Worm (Caenorhabditis elegans) whole organism, midembryonic: ENCODE results near the gene popl-1.

Experiments used
- T22C8.4 ChIP-seq: fragments of 200-800 bp; sonication (Bioruptor generic); IDR thresholded peaks from 2 replicates; pipeline ENCODE4 v1.3.6; 2022; ENCODE audit warnings: missing genetic modification characterization, missing compliant biosample characterization
- cog-1 ChIP-seq: sonication (generic microtip); optimal IDR thresholded peaks from 2 replicates; lab custom pipeline; 2016; ENCODE audit warnings: missing genetic modification characterization, missing compliant biosample characterization
- flt-1 ChIP-seq: fragments of 200-800 bp; sonication (Bioruptor generic); IDR thresholded peaks from 2 replicates; pipeline ENCODE4 v1.3.6; 2022; ENCODE audit warnings: missing genetic modification characterization, missing compliant biosample characterization
- klf-2 ChIP-seq: fragments of 200-800 bp; sonication (Bioruptor generic); conservative IDR thresholded peaks from 2 replicates; pipeline ENCODE4 v1.3.6; 2022; ENCODE audit warnings: missing genetic modification reagents, missing genetic modification characterization, missing compliant biosample characterization
- med-1 ChIP-seq: sonication (generic microtip); optimal IDR thresholded peaks from 2 replicates; lab custom pipeline; 2017; ENCODE audit warnings: missing genetic modification characterization, mild to moderate bottlenecking, missing compliant biosample characterization, antibody characterized with exemption, missing genetic modification reagents; ENCODE audit not compliant: insufficient read depth
- ref-1 ChIP-seq: fragments of 200-800 bp; sonication (Bioruptor generic); conservative IDR thresholded peaks from 2 replicates; pipeline ENCODE4 v1.3.6; 2022; ENCODE audit warnings: missing genetic modification reagents, missing genetic modification characterization, missing compliant biosample characterization
- tab-1 ChIP-seq: fragments of 200-800 bp; sonication (Bioruptor generic); IDR thresholded peaks from 2 replicates; pipeline ENCODE4 v1.3.6; 2022; ENCODE audit warnings: missing genetic modification characterization, missing compliant biosample characterization
- ztf-23 ChIP-seq: fragments of 200-800 bp; sonication (Bioruptor generic); IDR thresholded peaks from 2 replicates; pipeline ENCODE4 v1.3.6; 2022; ENCODE audit warnings: missing genetic modification reagents, missing genetic modification characterization, missing compliant biosample characterization
- ztf-29 ChIP-seq: fragments of 200-800 bp; sonication (Bioruptor generic); IDR thresholded peaks from 2 replicates; pipeline ENCODE4 v1.3.6; 2022; ENCODE audit warnings: missing genetic modification reagents, missing genetic modification characterization, missing compliant biosample characterization

The popl-1 gene

DNA sequence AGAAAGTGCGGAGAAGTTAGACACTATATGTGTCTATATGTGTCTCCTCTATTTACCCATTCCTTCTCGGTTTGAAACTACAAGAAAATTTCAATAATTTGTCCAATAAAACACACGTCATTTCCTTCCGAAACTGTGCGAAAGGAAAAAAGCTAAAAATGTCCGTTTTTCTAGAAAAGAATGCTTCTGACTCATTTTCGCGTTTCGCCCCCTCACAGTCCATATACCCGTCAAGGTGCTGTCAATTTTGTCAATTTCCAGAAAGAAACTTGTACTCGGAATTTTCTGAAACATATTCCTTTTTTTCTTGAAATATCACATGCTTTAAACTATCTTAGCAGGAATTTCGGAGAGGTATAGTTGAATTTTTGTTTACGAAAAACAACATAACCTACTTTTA, 27.9 kb downstream of the popl-1 start:
- TF ChIP-seq T22C8.4 (GFP tag; lab: Robert Waterston, UW), result no peak
- TF ChIP-seq med-1, result no peak

ce11 chrIII:6402346-6402745, 28.4 kb downstream of the popl-1 start:
- TF ChIP-seq klf-2 (GFP tag; lab: Robert Waterston, UW) (no peak), tab-1 (GFP tag; lab: Robert Waterston, UW) (no peak), flt-1 (GFP tag; lab: Robert Waterston, UW) (no peak), med-1 (no peak), ref-1 (no peak), ztf-29 (GFP tag; lab: Robert Waterston, UW) (no peak), ztf-23 (GFP tag; lab: Robert Waterston, UW) (no peak), T22C8.4 (GFP tag; lab: Robert Waterston, UW) (no peak), cog-1 (tag; lab: Kevin White, UChicago) (no peak)

- TF ChIP-seq tab-1 (GFP tag; lab: Robert Waterston, UW) (no peak), ztf-23 (GFP tag; lab: Robert Waterston, UW) (no peak)
These were observed 31.3 kb downstream of the popl-1 start for ce11 chrIII:6399424-6399823.

DNA sequence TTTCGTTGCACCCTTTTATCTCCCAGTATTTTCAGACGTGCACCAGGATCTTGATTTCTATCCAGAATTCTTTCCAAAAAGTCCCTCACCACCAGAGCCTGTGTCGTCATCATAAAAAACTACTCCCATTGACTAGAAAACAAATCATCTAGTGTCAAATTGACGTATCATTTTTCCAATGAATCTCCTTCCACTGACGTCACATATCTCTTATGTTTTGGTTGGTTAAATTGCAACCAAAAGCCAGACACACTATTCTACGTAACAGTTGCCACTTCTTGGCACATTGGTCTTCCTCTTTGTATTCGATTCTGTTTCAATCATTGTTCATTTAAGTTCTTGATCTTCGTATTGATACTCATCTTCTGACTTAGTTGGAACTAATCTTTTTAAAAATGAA, 32.6 kb downstream of the popl-1 start:
- no peak for TF ChIP-seq cog-1 (tag; lab: Kevin White, UChicago)
- no peak for TF ChIP-seq ref-1
- TF ChIP-seq med-1, result no peak
- TF ChIP-seq tab-1 (GFP tag; lab: Robert Waterston, UW), result no peak
- TF ChIP-seq klf-2 (GFP tag; lab: Robert Waterston, UW), result no peak
- TF ChIP-seq ztf-29 (GFP tag; lab: Robert Waterston, UW), result no peak
- TF ChIP-seq T22C8.4 (GFP tag; lab: Robert Waterston, UW), result no peak
- no peak for TF ChIP-seq ztf-23 (GFP tag; lab: Robert Waterston, UW)
- TF ChIP-seq flt-1 (GFP tag; lab: Robert Waterston, UW), result no peak

ce11 chrIII:6396381-6396780, 34.4 kb downstream of the popl-1 start:
- TF ChIP-seq ztf-29 (GFP tag; lab: Robert Waterston, UW) (no peak), cog-1 (tag; lab: Kevin White, UChicago) (no peak), tab-1 (GFP tag; lab: Robert Waterston, UW) (no peak), klf-2 (GFP tag; lab: Robert Waterston, UW) (no peak), ztf-23 (GFP tag; lab: Robert Waterston, UW) (no peak), T22C8.4 (GFP tag; lab: Robert Waterston, UW) (no peak), flt-1 (GFP tag; lab: Robert Waterston, UW) (no peak), med-1 (no peak), ref-1 (no peak)

DNA sequence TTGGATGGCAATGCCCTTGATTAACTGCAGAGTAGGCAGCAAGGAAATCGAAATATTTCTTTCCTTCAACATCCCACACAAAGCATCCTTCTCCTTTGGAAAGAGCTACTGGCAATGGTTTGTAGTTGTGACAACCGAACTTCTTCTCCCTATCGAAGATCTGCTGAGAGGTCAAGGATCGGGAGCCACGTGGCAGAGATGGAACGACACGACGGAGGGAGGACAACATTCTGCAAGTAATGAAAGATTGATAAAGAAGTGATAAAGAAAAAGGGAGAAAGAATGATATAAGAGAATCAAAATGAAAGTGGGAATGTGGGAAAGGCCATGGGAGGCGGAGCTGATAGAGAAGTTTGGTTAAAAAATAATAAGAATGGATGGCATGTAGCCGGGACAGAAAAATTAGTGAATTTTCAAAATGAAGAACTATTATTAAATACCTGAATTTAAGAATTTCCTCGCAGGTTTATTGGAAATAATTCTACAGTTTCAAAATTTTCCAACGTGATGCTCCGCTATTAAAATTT, 35.0 kb downstream of the popl-1 start, which contains the start of gene oatr-1:
Gene oatr-1 (minus strand): TSS at position 477 of the 527 bp plus-strand sequence.
- TF ChIP-seq T22C8.4 (GFP tag; lab: Robert Waterston, UW) (no peak), med-1 (no peak), cog-1 (tag; lab: Kevin White, UChicago) (no peak), ztf-29 (GFP tag; lab: Robert Waterston, UW) (no peak), ztf-23 (GFP tag; lab: Robert Waterston, UW) (no peak), klf-2 (GFP tag; lab: Robert Waterston, UW) (no peak), ref-1 (no peak), flt-1 (GFP tag; lab: Robert Waterston, UW) (no peak)

DNA sequence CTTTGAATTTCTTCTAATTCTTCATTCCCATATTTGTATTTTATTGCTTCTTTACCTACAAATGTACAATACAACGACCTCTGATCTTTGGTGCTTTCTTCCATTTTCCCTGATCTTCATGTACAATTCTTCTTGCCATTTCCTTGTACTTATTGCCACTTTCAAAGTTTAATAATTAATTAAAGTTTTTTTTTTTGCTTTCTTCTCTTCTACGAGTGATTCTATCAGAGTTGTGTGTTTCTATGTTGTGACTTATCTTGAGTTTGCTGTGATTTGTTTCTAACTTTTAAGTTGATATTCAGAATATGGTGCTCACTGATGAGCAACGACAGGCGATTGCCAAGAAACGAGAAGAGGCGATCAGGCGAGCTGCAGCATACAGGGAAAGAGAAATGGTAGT, 40.1 kb downstream of the popl-1 start, which contains the start of gene smrc-1:
Gene smrc-1 (plus strand): TSS at position 301 of the 400 bp plus-strand sequence.
- no peak for TF ChIP-seq ref-1
- no peak for TF ChIP-seq T22C8.4 (GFP tag; lab: Robert Waterston, UW)
- TF ChIP-seq med-1, result no peak
- TF ChIP-seq cog-1 (tag; lab: Kevin White, UChicago), result no peak
- TF ChIP-seq tab-1 (GFP tag; lab: Robert Waterston, UW), result no peak
- no peak for TF ChIP-seq ztf-29 (GFP tag; lab: Robert Waterston, UW)
- no peak for TF ChIP-seq klf-2 (GFP tag; lab: Robert Waterston, UW)
- TF ChIP-seq ztf-23 (GFP tag; lab: Robert Waterston, UW), result no peak
- TF ChIP-seq flt-1 (GFP tag; lab: Robert Waterston, UW), result no peak

ce11 chrIII:6389533-6389932, 41.2 kb downstream of the popl-1 start, which contains the start of gene C16A3.2:
C16A3.2 (plus strand) TSS chrIII:6389833.
- TF ChIP-seq tab-1 (GFP tag; lab: Robert Waterston, UW), result no peak
- TF ChIP-seq med-1, result no peak
- TF ChIP-seq klf-2 (GFP tag; lab: Robert Waterston, UW), result no peak
- no peak for TF ChIP-seq ztf-23 (GFP tag; lab: Robert Waterston, UW)
- TF ChIP-seq ztf-29 (GFP tag; lab: Robert Waterston, UW), result no peak
- TF ChIP-seq T22C8.4 (GFP tag; lab: Robert Waterston, UW), result no peak
- TF ChIP-seq flt-1 (GFP tag; lab: Robert Waterston, UW), result no peak
- TF ChIP-seq cog-1 (tag; lab: Kevin White, UChicago), result no peak
- no peak for TF ChIP-seq ref-1

DNA sequence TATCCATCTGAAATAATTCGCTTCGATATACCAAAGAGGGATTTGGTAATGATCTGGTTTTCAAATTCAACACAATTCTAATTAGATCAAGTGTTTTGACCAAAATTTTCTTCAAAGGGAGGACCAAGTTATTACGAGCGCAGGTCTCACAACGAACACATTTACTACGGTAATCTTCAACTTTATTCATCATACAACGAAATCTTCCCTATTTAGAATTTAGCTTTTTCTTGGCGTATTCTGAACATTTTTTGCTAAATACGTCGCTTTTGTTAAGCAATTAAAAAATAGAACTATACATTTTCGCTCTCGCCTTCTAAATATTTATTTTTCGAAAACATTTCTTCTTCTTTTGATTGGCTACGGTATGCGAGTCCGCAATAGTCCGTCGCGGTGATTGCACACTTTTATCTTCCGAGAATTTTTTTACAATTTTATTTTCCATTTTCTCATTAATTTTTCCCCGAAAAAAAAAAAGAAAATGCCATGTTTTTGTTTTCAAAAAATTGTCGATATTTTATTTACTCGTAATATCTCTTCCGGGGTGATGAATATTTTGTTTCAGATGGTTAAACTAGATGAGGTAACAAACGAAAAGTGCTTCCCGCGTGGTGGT, 47.6 kb downstream of the popl-1 start, which contains the start of gene let-716:
Gene let-716 (plus strand): TSS at position 566 of the 616 bp plus-strand sequence.
- TF ChIP-seq T22C8.4 (GFP tag; lab: Robert Waterston, UW) (no peak), med-1 (no peak), ref-1 (no peak), tab-1 (GFP tag; lab: Robert Waterston, UW) (no peak), ztf-23 (GFP tag; lab: Robert Waterston, UW) (no peak), ztf-29 (GFP tag; lab: Robert Waterston, UW) (no peak), flt-1 (GFP tag; lab: Robert Waterston, UW) (no peak), cog-1 (tag; lab: Kevin White, UChicago) (no peak), klf-2 (GFP tag; lab: Robert Waterston, UW) (no peak)
